Fruit fly (Drosophila melanogaster) whole organism, embryonic: ENCODE measurements around the gene chif.
A peak's percentile ranks its signal among the peaks of the same experiment; 100 is the strongest.

Source experiments
- Ada2b ChIP-seq: fragments of 200-800 bp; sonication (Bioruptor generic); IDR thresholded peaks from 2 replicates; pipeline ENCODE4 v1.3.6; 2022; ENCODE audit warnings: missing biosample characterization, missing genetic modification characterization
- CG10431 ChIP-seq: fragments of 200-800 bp; sonication (Bioruptor generic); optimal IDR thresholded peaks from 3 replicates; lab custom pipeline; 2018; ENCODE audit warnings: missing biosample characterization, mild to moderate bottlenecking, missing genetic modification characterization
- CG10654 ChIP-seq: fragments of 200-800 bp; sonication (Bioruptor generic); optimal IDR thresholded peaks from 2 replicates; lab custom pipeline; 2016; ENCODE audit warnings: missing biosample characterization, missing genetic modification characterization
- CG10979 ChIP-seq: fragments of 200-800 bp; sonication (Bioruptor generic); optimal IDR thresholded peaks from 2 replicates; lab custom pipeline; 2018; ENCODE audit warnings: missing biosample characterization, mild to moderate bottlenecking, missing genetic modification characterization, moderate library complexity
- CG11696 ChIP-seq: fragments of 200-800 bp; sonication (Bioruptor generic); IDR thresholded peaks from 2 replicates; pipeline ENCODE4 v1.3.6; 2022; ENCODE audit warnings: missing biosample characterization, missing genetic modification characterization
- CG12155 ChIP-seq: fragments of 200-800 bp; sonication (Bioruptor generic); optimal IDR thresholded peaks from 3 replicates; lab custom pipeline; 2016; ENCODE audit warnings: missing biosample characterization, missing genetic modification characterization
- CG15479 ChIP-seq: fragments of 200-800 bp; sonication (Bioruptor generic); optimal IDR thresholded peaks from 3 replicates; lab custom pipeline; 2019; ENCODE audit warnings: missing biosample characterization, mild to moderate bottlenecking, missing genetic modification characterization, moderate library complexity
- CG15514 ChIP-seq: fragments of 200-800 bp; sonication (Bioruptor generic); optimal IDR thresholded peaks from 3 replicates; lab custom pipeline; 2017; ENCODE audit warnings: missing biosample characterization, missing genetic modification characterization, mild to moderate bottlenecking, moderate library complexity, missing genetic modification reagents
- CG1647 ChIP-seq: fragments of 200-800 bp; sonication (Bioruptor generic); optimal IDR thresholded peaks from 3 replicates; lab custom pipeline; 2016; ENCODE audit warnings: missing biosample characterization, missing genetic modification characterization
- CG34422 ChIP-seq: fragments of 200-800 bp; sonication (Bioruptor generic); IDR thresholded peaks from 3 replicates; pipeline ENCODE4 v1.3.6; 2022; ENCODE audit warnings: missing biosample characterization, missing genetic modification characterization
- CG4328 ChIP-seq: fragments of 200-800 bp; sonication (Bioruptor generic); optimal IDR thresholded peaks from 3 replicates; lab custom pipeline; 2017; ENCODE audit warnings: missing biosample characterization, missing genetic modification reagents, missing genetic modification characterization
- CG4404 ChIP-seq: fragments of 200-800 bp; sonication (Bioruptor generic); IDR thresholded peaks from 2 replicates; pipeline ENCODE4 v1.3.6; 2022; ENCODE audit warnings: missing biosample characterization, missing genetic modification characterization
- CG5180 ChIP-seq: fragments of 200-800 bp; sonication (Bioruptor generic); optimal IDR thresholded peaks from 3 replicates; lab custom pipeline; 2017; ENCODE audit warnings: missing biosample characterization, missing genetic modification characterization, mild to moderate bottlenecking, moderate library complexity, missing genetic modification reagents
- CG7372 ChIP-seq: fragments of 200-800 bp; sonication (Bioruptor generic); IDR thresholded peaks from 2 replicates; pipeline ENCODE4 v1.3.6; 2022; ENCODE audit warnings: missing biosample characterization, missing genetic modification characterization
- CG7987 ChIP-seq: fragments of 200-800 bp; sonication (Bioruptor generic); optimal IDR thresholded peaks from 2 replicates; lab custom pipeline; 2018; ENCODE audit warnings: missing biosample characterization, mild to moderate bottlenecking, missing genetic modification characterization, moderate library complexity
- CG8359 ChIP-seq: fragments of 200-800 bp; sonication (Bioruptor generic); optimal IDR thresholded peaks from 2 replicates; lab custom pipeline; 2017; ENCODE audit warnings: missing biosample characterization, mild to moderate bottlenecking, missing genetic modification characterization, borderline replicate concordance
- CG9727 ChIP-seq: fragments of 200-800 bp; sonication (Bioruptor generic); optimal IDR thresholded peaks from 3 replicates; lab custom pipeline; 2017; ENCODE audit warnings: missing biosample characterization, mild to moderate bottlenecking, missing genetic modification characterization
- Chrac-16 ChIP-seq: fragments of 200-800 bp; sonication (Bioruptor generic); optimal IDR thresholded peaks from 3 replicates; lab custom pipeline; 2016; ENCODE audit warnings: missing biosample characterization, missing genetic modification characterization
- CrebB ChIP-seq: fragments of 200-800 bp; sonication (Bioruptor generic); optimal IDR thresholded peaks from 3 replicates; lab custom pipeline; 2018; ENCODE audit warnings: missing biosample characterization, mild to moderate bottlenecking, missing genetic modification characterization
- Dbx ChIP-seq: fragments of 200-800 bp; sonication (Bioruptor generic); IDR thresholded peaks from 3 replicates; pipeline ENCODE4 v1.3.6; 2022; ENCODE audit warnings: missing biosample characterization, missing genetic modification characterization
- Doc3 ChIP-seq: fragments of 200-800 bp; sonication (Bioruptor generic); IDR thresholded peaks from 3 replicates; pipeline ENCODE4 v1.3.6; 2022; ENCODE audit warnings: missing biosample characterization, missing genetic modification characterization; ENCODE audit not compliant: partially characterized antibody
- Dp ChIP-seq: fragments of 200-800 bp; sonication (Bioruptor generic); optimal IDR thresholded peaks from 2 replicates; lab custom pipeline; 2018; ENCODE audit warnings: missing biosample characterization, mild to moderate bottlenecking, missing genetic modification characterization, moderate library complexity
- Elba2 ChIP-seq: fragments of 200-800 bp; sonication (Bioruptor generic); optimal IDR thresholded peaks from 3 replicates; lab custom pipeline; 2016; ENCODE audit warnings: missing biosample characterization, missing genetic modification characterization
- Gug ChIP-seq: fragments of 200-800 bp; sonication (Bioruptor generic); IDR thresholded peaks from 4 replicates; pipeline ENCODE4 v1.3.6; 2022; ENCODE audit warnings: missing biosample characterization, missing genetic modification characterization
- HLH3B ChIP-seq: fragments of 200-800 bp; sonication (Bioruptor generic); IDR thresholded peaks from 2 replicates; pipeline ENCODE4 v1.3.6; 2022; ENCODE audit warnings: missing biosample characterization, missing genetic modification characterization
- HmgD ChIP-seq: fragments of 200-800 bp; sonication (Bioruptor generic); optimal IDR thresholded peaks from 3 replicates; lab custom pipeline; 2016; ENCODE audit warnings: missing biosample characterization, missing genetic modification characterization
- Mad ChIP-seq: fragments of 200-800 bp; sonication (Bioruptor generic); optimal IDR thresholded peaks from 2 replicates; lab custom pipeline; 2016; ENCODE audit warnings: missing biosample characterization, missing genetic modification characterization
- Mes4 ChIP-seq: fragments of 200-800 bp; sonication (Bioruptor generic); optimal IDR thresholded peaks from 2 replicates; lab custom pipeline; 2016; ENCODE audit warnings: missing biosample characterization, missing genetic modification characterization
- ab ChIP-seq: fragments of 200-800 bp; sonication (Bioruptor generic); optimal IDR thresholded peaks from 2 replicates; lab custom pipeline; 2016; ENCODE audit warnings: missing biosample characterization, missing genetic modification characterization
- bab2 ChIP-seq: fragments of 200-800 bp; sonication (Bioruptor generic); optimal IDR thresholded peaks from 2 replicates; lab custom pipeline; 2016; ENCODE audit warnings: missing biosample characterization, missing genetic modification characterization
- br ChIP-seq: fragments of >200 bp; optimal IDR thresholded peaks from 2 replicates; lab custom pipeline; 2017
- crol ChIP-seq: fragments of 200-800 bp; sonication (Bioruptor generic); IDR thresholded peaks from 2 replicates; pipeline ENCODE4 v1.3.6; 2022; ENCODE audit warnings: missing biosample characterization, missing genetic modification characterization
- dmrt11E ChIP-seq: fragments of 200-800 bp; sonication (Bioruptor generic); optimal IDR thresholded peaks from 3 replicates; lab custom pipeline; 2018; ENCODE audit warnings: missing biosample characterization, mild to moderate bottlenecking, missing genetic modification characterization, moderate library complexity
- ems ChIP-seq: fragments of 200-800 bp; sonication (Bioruptor generic); optimal IDR thresholded peaks from 3 replicates; lab custom pipeline; 2016; ENCODE audit warnings: missing biosample characterization, missing genetic modification characterization
- en ChIP-seq: fragments of 200-800 bp; sonication (Bioruptor generic); optimal IDR thresholded peaks from 2 replicates; lab custom pipeline; 2016; ENCODE audit warnings: missing biosample characterization, missing genetic modification characterization
- fu2 ChIP-seq: fragments of 200-800 bp; sonication (Bioruptor generic); optimal IDR thresholded peaks from 2 replicates; lab custom pipeline; 2016; ENCODE audit warnings: missing biosample characterization, missing genetic modification characterization
- gcm2 ChIP-seq: fragments of 200-800 bp; sonication (Bioruptor generic); optimal IDR thresholded peaks from 2 replicates; lab custom pipeline; 2016; ENCODE audit warnings: missing biosample characterization, missing genetic modification characterization
- gsb ChIP-seq: fragments of 200-800 bp; sonication (Bioruptor generic); IDR thresholded peaks from 2 replicates; pipeline ENCODE4 v1.3.6; 2022; ENCODE audit warnings: missing biosample characterization, missing genetic modification characterization
- knrl ChIP-seq: fragments of 200-800 bp; sonication (Bioruptor generic); IDR thresholded peaks from 3 replicates; pipeline ENCODE4 v1.3.6; 2022; ENCODE audit warnings: missing biosample characterization, missing genetic modification characterization; ENCODE audit not compliant: partially characterized antibody
- lov ChIP-seq, 2 experiments: fragments of 200-800 bp in 1 of 2; fragments of >200 bp in 1 of 2; sonication (Bioruptor generic) in 1 of 2; IDR thresholded peaks in 1 of 2; optimal IDR thresholded peaks in 1 of 2; 2 replicates in 1 of 2; 3 replicates in 1 of 2; pipeline versions ENCODE4 v1.3.6 to Lab custom; 2017 to 2022; ENCODE audit warnings: missing biosample characterization in 1 of 2, missing genetic modification characterization in 1 of 2
- nerfin-1 ChIP-seq: fragments of 200-800 bp; sonication (Bioruptor generic); optimal IDR thresholded peaks from 3 replicates; lab custom pipeline; 2019; ENCODE audit warnings: missing biosample characterization, mild to moderate bottlenecking, missing genetic modification characterization, moderate library complexity
- nerfin-2 ChIP-seq: fragments of 200-800 bp; sonication (Bioruptor generic); IDR thresholded peaks from 2 replicates; pipeline ENCODE4 v1.3.6; 2022; ENCODE audit warnings: missing biosample characterization, missing genetic modification characterization; ENCODE audit not compliant: partially characterized antibody
- nom ChIP-seq: fragments of 200-800 bp; sonication (Bioruptor generic); optimal IDR thresholded peaks from 2 replicates; lab custom pipeline; 2017; ENCODE audit warnings: missing biosample characterization, missing genetic modification characterization, mild to moderate bottlenecking, moderate library complexity, missing genetic modification reagents
- ranshi ChIP-seq: fragments of 200-800 bp; sonication (Bioruptor generic); IDR thresholded peaks from 2 replicates; pipeline ENCODE4 v1.3.6; 2022; ENCODE audit warnings: missing biosample characterization, missing genetic modification characterization
- sd ChIP-seq: fragments of 200-800 bp; sonication (Bioruptor generic); optimal IDR thresholded peaks from 3 replicates; lab custom pipeline; 2018; ENCODE audit warnings: missing biosample characterization, mild to moderate bottlenecking, missing genetic modification characterization, moderate library complexity
- slou ChIP-seq: fragments of 200-800 bp; sonication (Bioruptor generic); optimal IDR thresholded peaks from 3 replicates; lab custom pipeline; 2016; ENCODE audit warnings: missing biosample characterization, missing genetic modification characterization
- stc ChIP-seq: fragments of 200-800 bp; sonication (Bioruptor generic); IDR thresholded peaks from 2 replicates; pipeline ENCODE4 v1.3.6; 2022; ENCODE audit warnings: missing biosample characterization, missing genetic modification characterization
- trem ChIP-seq: fragments of 200-800 bp; optimal IDR thresholded peaks from 3 replicates; lab custom pipeline; 2019; ENCODE audit warnings: missing biosample characterization, mild to moderate bottlenecking, missing genetic modification characterization, moderate library complexity
- zen ChIP-seq: fragments of 200-800 bp; sonication (Bioruptor generic); optimal IDR thresholded peaks from 3 replicates; lab custom pipeline; 2018; ENCODE audit warnings: missing biosample characterization, mild to moderate bottlenecking, missing genetic modification characterization, moderate library complexity

chif gene

dm6 chr2L:16307026-16307703 lies 45.3 kb downstream of the chif start, which contains the start of the genes CG5861 and Syx5 (continued):
- TF ChIP-seq CG15514, result peak; percentile 52
- TF ChIP-seq CG7987 (GFP tag; lab: Kevin White, UChicago), result peak; percentile 17
- no peak for TF ChIP-seq fu2
- TF ChIP-seq Mad (GFP tag; lab: Kevin White, UChicago), result peak; percentile 5
- no peak for TF ChIP-seq ems (GFP tag; lab: Kevin White, UChicago)
- TF ChIP-seq Ada2b, result peak; percentile 35; the same call in 1 of the 2 replicates
- TF ChIP-seq CG4404 (GFP tag; lab: Robert Waterston, UW), result 0 out of 2 replicates have a peak, but pooled peaks have one; percentile 25
- peak; percentile 32 for TF ChIP-seq Chrac-16 (GFP tag; lab: Kevin White, UChicago)
- TF ChIP-seq en (GFP tag; lab: Kevin White, UChicago), result no peak
- peak; percentile 40; the same call in 1 of the 2 replicates for TF ChIP-seq HLH3B (GFP tag; lab: Robert Waterston, UW)
- TF ChIP-seq CG1647, result no peak
- TF ChIP-seq lov (optimal IDR thresholded peaks at IDR 0.05; lab: Kevin White, UChicago), result no peak
- no peak for TF ChIP-seq lov (GFP tag; IDR thresholded peaks at IDR 0.05; lab: Robert Waterston, UW)
- TF ChIP-seq CG9727, result peak; percentile 45
- no peak for TF ChIP-seq slou (GFP tag; lab: Kevin White, UChicago)
- no peak for TF ChIP-seq ab
- TF ChIP-seq Mes4 (GFP tag; lab: Kevin White, UChicago), result no peak
- no peak for TF ChIP-seq CG11696 (GFP tag; lab: Robert Waterston, UW)
- TF ChIP-seq gsb (GFP tag; lab: Robert Waterston, UW), result no peak
- TF ChIP-seq crol (GFP tag; lab: Robert Waterston, UW), result no peak
- peak; percentile 52; the same call in 1 of the 2 replicates for TF ChIP-seq ranshi (GFP tag; lab: Robert Waterston, UW)
- TF ChIP-seq trem (tag; lab: Kevin White, UChicago), result peak; percentile 86
- TF ChIP-seq nerfin-1 (tag; lab: Kevin White, UChicago), result peak; percentile 40
- TF ChIP-seq CG34422 (GFP tag; lab: Robert Waterston, UW), result 0 out of 3 replicates have a peak, but pooled peaks have one; percentile 43
- peak; percentile 63 for TF ChIP-seq sd
- no peak for TF ChIP-seq br (lab: Kevin White, UChicago)
- peak; percentile 88 for TF ChIP-seq knrl
- peak; percentile 67; the same call in 2 of the 3 replicates for TF ChIP-seq Dbx (GFP tag; lab: Robert Waterston, UW)
- peak; percentile 22 for TF ChIP-seq dmrt11E
- peak; percentile 24 for TF ChIP-seq CG12155
- peak; percentile 50 for TF ChIP-seq CrebB (tag; lab: Kevin White, UChicago)
- TF ChIP-seq Elba2 (GFP tag; lab: Kevin White, UChicago), result no peak
- TF ChIP-seq nom, result peak; percentile 24
- TF ChIP-seq CG15479 (GFP tag; lab: Kevin White, UChicago), result no peak
- TF ChIP-seq Dp (GFP tag; lab: Kevin White, UChicago), result peak; percentile 35
- peak; percentile 59 for TF ChIP-seq CG10979 (tag; lab: Kevin White, UChicago)
- TF ChIP-seq CG5180 (GFP tag; lab: Kevin White, UChicago), result no peak
- TF ChIP-seq zen, result peak; percentile 73
- no peak for TF ChIP-seq CG10431 (GFP tag; lab: Kevin White, UChicago)
- peak; percentile 77 for TF ChIP-seq nerfin-2 (GFP tag; lab: Robert Waterston, UW)
- no peak for TF ChIP-seq stc
- peak; percentile 60; the same call in 2 of the 4 replicates for TF ChIP-seq Gug (GFP tag; lab: Robert Waterston, UW)
- peak; percentile 44 for TF ChIP-seq CG10654 (GFP tag; lab: Kevin White, UChicago)
- peak; percentile 52 for TF ChIP-seq CG4328
- TF ChIP-seq bab2 (GFP tag; lab: Kevin White, UChicago), result no peak
- TF ChIP-seq HmgD (GFP tag; lab: Kevin White, UChicago), result no peak
- 0 out of 2 replicates have a peak, but pooled peaks have one; percentile 30 for TF ChIP-seq CG7372 (GFP tag; lab: Robert Waterston, UW)
- no peak for TF ChIP-seq CG8359
- peak; percentile 97 for TF ChIP-seq Doc3
- TF ChIP-seq gcm2, result no peak
